Worm (Caenorhabditis elegans) whole organism, late embryonic: ENCODE measurements around the gene daf-2.

ENCODE experiments used
- K09A11.1 ChIP-seq: sonication (generic microtip); optimal IDR thresholded peaks from 2 replicates; lab custom pipeline; 2017; ENCODE audit warnings: antibody characterized with exemption, mild to moderate bottlenecking, missing genetic modification characterization, missing compliant biosample characterization; ENCODE audit not compliant: insufficient read depth
- T23F11.4 ChIP-seq: fragments of 200-800 bp; sonication (Bioruptor generic); optimal IDR thresholded peaks from 2 replicates; lab custom pipeline; 2018; ENCODE audit warnings: mild to moderate bottlenecking, missing genetic modification characterization, missing compliant biosample characterization
- ama-1 ChIP-seq: fragments of 150-350 bp; optimal IDR thresholded peaks from 2 replicates; lab custom pipeline; 2014
- ceh-14 ChIP-seq: sonication (generic microtip); optimal IDR thresholded peaks from 2 replicates; lab custom pipeline; 2016; ENCODE audit warnings: missing genotype, missing genetic modification characterization, missing compliant biosample characterization
- ceh-19 ChIP-seq: fragments of 200-800 bp; sonication (Bioruptor generic); optimal IDR thresholded peaks from 2 replicates; lab custom pipeline; 2018; ENCODE audit warnings: mild to moderate bottlenecking, missing genetic modification characterization, missing compliant biosample characterization
- ceh-2 ChIP-seq: sonication (generic microtip); optimal IDR thresholded peaks from 2 replicates; lab custom pipeline; 2016; ENCODE audit warnings: missing genotype, missing genetic modification characterization, missing compliant biosample characterization
- ceh-24 ChIP-seq: sonication (generic microtip); optimal IDR thresholded peaks from 2 replicates; lab custom pipeline; 2016; ENCODE audit warnings: mild to moderate bottlenecking, missing genetic modification characterization, missing compliant biosample characterization
- ceh-30 ChIP-seq: fragments of 150-350 bp; optimal IDR thresholded peaks from 2 replicates; lab custom pipeline; 2014; ENCODE audit warnings: missing biosample characterization, missing genetic modification characterization
- ceh-31 ChIP-seq: sonication (generic microtip); optimal IDR thresholded peaks from 2 replicates; lab custom pipeline; 2016; ENCODE audit warnings: missing genetic modification characterization, missing compliant biosample characterization
- ceh-48 ChIP-seq: sonication (generic microtip); optimal IDR thresholded peaks from 2 replicates; lab custom pipeline; 2016; ENCODE audit warnings: missing genetic modification characterization, inconsistent platforms, missing compliant biosample characterization
- ceh-6 ChIP-seq: fragments of 200-800 bp; sonication (Bioruptor generic); optimal IDR thresholded peaks from 2 replicates; lab custom pipeline; 2018; ENCODE audit warnings: mild to moderate bottlenecking, missing genetic modification characterization, missing compliant biosample characterization
- ceh-9 ChIP-seq: sonication (generic microtip); optimal IDR thresholded peaks from 2 replicates; lab custom pipeline; 2016; ENCODE audit warnings: mild to moderate bottlenecking, missing genetic modification characterization, inconsistent platforms, missing compliant biosample characterization
- che-1 ChIP-seq: sonication (generic microtip); optimal IDR thresholded peaks from 2 replicates; lab custom pipeline; 2016; ENCODE audit warnings: mild to moderate bottlenecking, missing genetic modification characterization, missing compliant biosample characterization
- elt-2 ChIP-seq: sonication (generic microtip); optimal IDR thresholded peaks from 2 replicates; lab custom pipeline; 2016; ENCODE audit warnings: missing genetic modification reagents, missing genetic modification characterization, missing compliant biosample characterization
- fax-1 ChIP-seq: sonication (generic microtip); optimal IDR thresholded peaks from 2 replicates; lab custom pipeline; 2016; ENCODE audit warnings: missing genotype, missing genetic modification characterization, missing compliant biosample characterization
- fkh-10 ChIP-seq: fragments of 150-350 bp; optimal IDR thresholded peaks from 2 replicates; lab custom pipeline; 2014; ENCODE audit warnings: missing biosample characterization, missing genetic modification reagents, missing genetic modification characterization
- hlh-13 ChIP-seq: fragments of 200-800 bp; sonication (Bioruptor generic); optimal IDR thresholded peaks from 2 replicates; lab custom pipeline; 2018; ENCODE audit warnings: mild to moderate bottlenecking, missing genetic modification characterization, missing compliant biosample characterization
- hlh-15 ChIP-seq: sonication (generic microtip); optimal IDR thresholded peaks from 2 replicates; lab custom pipeline; 2016; ENCODE audit warnings: missing genetic modification characterization, missing compliant biosample characterization
- hlh-6 ChIP-seq: sonication (generic microtip); optimal IDR thresholded peaks from 2 replicates; lab custom pipeline; 2016; ENCODE audit warnings: missing genotype, missing genetic modification characterization, missing compliant biosample characterization
- lin-11 ChIP-seq: fragments of 200-800 bp; sonication (Bioruptor generic); optimal IDR thresholded peaks from 2 replicates; lab custom pipeline; 2018; ENCODE audit warnings: mild to moderate bottlenecking, missing genetic modification characterization, missing compliant biosample characterization
- madf-2 ChIP-seq: sonication (generic microtip); optimal IDR thresholded peaks from 2 replicates; lab custom pipeline; 2017; ENCODE audit warnings: missing genetic modification characterization, missing compliant biosample characterization
- mec-3 ChIP-seq: sonication (generic microtip); optimal IDR thresholded peaks from 2 replicates; lab custom pipeline; 2016; ENCODE audit warnings: borderline replicate concordance, missing genetic modification characterization, missing compliant biosample characterization
- nhr-11 ChIP-seq: fragments of 150-350 bp; optimal IDR thresholded peaks from 2 replicates; lab custom pipeline; 2014; ENCODE audit warnings: missing biosample characterization, missing genetic modification characterization
- nhr-232 ChIP-seq: sonication (generic microtip); optimal IDR thresholded peaks from 2 replicates; lab custom pipeline; 2016; ENCODE audit warnings: missing genetic modification characterization, missing compliant biosample characterization
- pag-3 ChIP-seq: sonication (generic microtip); optimal IDR thresholded peaks from 2 replicates; lab custom pipeline; 2016; ENCODE audit warnings: missing compliant biosample characterization, missing genetic modification characterization, borderline replicate concordance
- pros-1 ChIP-seq: fragments of 150-350 bp; optimal IDR thresholded peaks from 2 replicates; lab custom pipeline; 2014; ENCODE audit warnings: missing biosample characterization, missing genetic modification reagents, missing genetic modification characterization
- ref-2 ChIP-seq: sonication (generic microtip); optimal IDR thresholded peaks from 2 replicates; lab custom pipeline; 2016; ENCODE audit warnings: missing genetic modification characterization, missing compliant biosample characterization
- rnt-1 ChIP-seq: sonication (generic microtip); optimal IDR thresholded peaks from 2 replicates; lab custom pipeline; 2016; ENCODE audit warnings: missing genetic modification characterization, missing compliant biosample characterization
- sdc-2 ChIP-seq: sonication (generic microtip); optimal IDR thresholded peaks from 2 replicates; lab custom pipeline; 2016; ENCODE audit warnings: missing genotype, missing genetic modification characterization, missing compliant biosample characterization
- sox-4 ChIP-seq: sonication (generic microtip); optimal IDR thresholded peaks from 2 replicates; lab custom pipeline; 2017; ENCODE audit warnings: mild to moderate bottlenecking, missing genetic modification characterization, inconsistent platforms, missing compliant biosample characterization
- tbx-2 ChIP-seq: sonication (generic microtip); optimal IDR thresholded peaks from 2 replicates; lab custom pipeline; 2016; ENCODE audit warnings: missing genetic modification characterization, missing compliant biosample characterization
- ttx-3 ChIP-seq: sonication (generic microtip); optimal IDR thresholded peaks from 2 replicates; lab custom pipeline; 2016; ENCODE audit warnings: missing genetic modification reagents, missing genetic modification characterization, missing compliant biosample characterization
- unc-3 ChIP-seq, 2 experiments: fragments of 200-800 bp in 1 of 2; sonication (Bioruptor generic) in 1 of 2; sonication (generic microtip) in 1 of 2; conservative IDR thresholded peaks in 1 of 2; optimal IDR thresholded peaks in 1 of 2; 2 replicates each; pipeline versions ENCODE4 v1.3.6 to Lab custom; 2016 to 2022; ENCODE audit warnings: missing compliant biosample characterization in 2 of 2, missing genetic modification characterization in 2 of 2, missing genetic modification reagents in 1 of 2
- ztf-16 ChIP-seq: sonication (generic microtip); optimal IDR thresholded peaks from 2 replicates; lab custom pipeline; 2017; ENCODE audit warnings: missing genetic modification characterization, missing compliant biosample characterization

The daf-2 gene

ce11 chrIII:2989957-2990356, 50.7 kb downstream of the daf-2 start, which contains the start of gene Y55D5A.4:
Gene Y55D5A.4, minus strand, starts transcription at chrIII:2990057.
- no peak for TF ChIP-seq fax-1 (tag; lab: Kevin White, UChicago)
- TF ChIP-seq ama-1 (lab: Kevin White, UChicago), result no peak
- TF ChIP-seq ceh-48, result no peak
- no peak for TF ChIP-seq hlh-6 (tag; lab: Kevin White, UChicago)

ce11 chrIII:2983044-2983443, 57.6 kb downstream of the daf-2 start:
- no peak for TF ChIP-seq rnt-1 (tag; lab: Kevin White, UChicago)
- TF ChIP-seq ceh-6 (GFP tag; lab: Kevin White, UChicago), result no peak
- TF ChIP-seq ceh-14, result peak; percentile 86

ce11 chrIII:2982109-2982508, 58.5 kb downstream of the daf-2 start, which contains the start of gene Y55D5A.1:
Gene Y55D5A.1, plus strand, starts transcription at chrIII:2982409.
- TF ChIP-seq ceh-14 (no peak), ceh-24 (tag; lab: Kevin White, UChicago) (no peak), hlh-15 (tag; lab: Kevin White, UChicago) (no peak), che-1 (tag; lab: Kevin White, UChicago) (no peak), K09A11.1 (tag; lab: Kevin White, UChicago) (no peak)

ce11 chrIII:2980927-2981326, 59.7 kb downstream of the daf-2 start:
- TF ChIP-seq madf-2 (tag; lab: Kevin White, UChicago), result no peak
- peak; percentile 76 for TF ChIP-seq elt-2
- TF ChIP-seq, all 69 proteins: peak for 1

- TF ChIP-seq ref-2 (no peak), pros-1 (tag; lab: Kevin White, UChicago) (no peak), lin-11 (no peak), hlh-13 (GFP tag; lab: Kevin White, UChicago) (no peak), nhr-11 (tag; lab: Kevin White, UChicago) (no peak), mec-3 (tag; lab: Kevin White, UChicago) (no peak), tbx-2 (no peak), K09A11.1 (tag; lab: Kevin White, UChicago) (no peak), ceh-48 (no peak), unc-3 (GFP tag; conservative IDR thresholded peaks at IDR 0.05; lab: Robert Waterston, UW) (no peak), unc-3 (tag; optimal IDR thresholded peaks at IDR 0.05; lab: Kevin White, UChicago) (no peak), ceh-31 (tag; lab: Kevin White, UChicago) (no peak), ceh-24 (tag; lab: Kevin White, UChicago) (no peak), fkh-10 (GFP tag; lab: Kevin White, UChicago) (no peak), sdc-2 (tag; lab: Kevin White, UChicago) (no peak), T23F11.4 (GFP tag; lab: Kevin White, UChicago) (no peak), pag-3 (tag; lab: Kevin White, UChicago) (no peak), che-1 (tag; lab: Kevin White, UChicago) (no peak)
Observed at ce11 chrIII:2976176-2976575, 64.5 kb downstream of the daf-2 start.

ce11 chrIII:2975689-2976088, 65.0 kb downstream of the daf-2 start, which contains the start of gene Y55D5A.3:
Gene Y55D5A.3, minus strand, starts transcription at chrIII:2975789.
- TF ChIP-seq elt-2 (no peak), ceh-19 (GFP tag; lab: Kevin White, UChicago) (no peak), nhr-232 (tag; lab: Kevin White, UChicago) (no peak), che-1 (tag; lab: Kevin White, UChicago) (no peak), sox-4 (no peak), rnt-1 (tag; lab: Kevin White, UChicago) (no peak), ttx-3 (tag; lab: Kevin White, UChicago) (no peak), ceh-30 (tag; lab: Kevin White, UChicago) (no peak), ceh-48 (no peak), ceh-9 (no peak), ztf-16 (no peak), tbx-2 (no peak), ceh-2 (no peak), unc-3 (GFP tag; conservative IDR thresholded peaks at IDR 0.05; lab: Robert Waterston, UW) (no peak), unc-3 (tag; optimal IDR thresholded peaks at IDR 0.05; lab: Kevin White, UChicago) (no peak), ceh-31 (tag; lab: Kevin White, UChicago) (no peak), K09A11.1 (tag; lab: Kevin White, UChicago) (no peak)
- TF ChIP-seq, all 69 proteins: peak for 0
